Worm (Caenorhabditis elegans) whole organism, late embryonic: ENCODE measurements around the gene phy-3.
A peak's percentile ranks its signal among the peaks of the same experiment; 100 is the strongest.

ENCODE experiments used
- C08G9.2 ChIP-seq: sonication (generic microtip); optimal IDR thresholded peaks from 2 replicates; lab custom pipeline; 2016; ENCODE audit warnings: mild to moderate bottlenecking, missing genetic modification characterization, moderate library complexity, missing compliant biosample characterization
- C38D4.7 ChIP-seq: fragments of 200-800 bp; sonication (Bioruptor generic); optimal IDR thresholded peaks from 2 replicates; lab custom pipeline; 2018; ENCODE audit warnings: mild to moderate bottlenecking, missing genetic modification characterization, moderate library complexity, missing compliant biosample characterization
- K02D7.2 ChIP-seq: sonication (generic microtip); optimal IDR thresholded peaks from 2 replicates; lab custom pipeline; 2017; ENCODE audit warnings: mild to moderate bottlenecking, missing genetic modification characterization, missing compliant biosample characterization
- Y22D7AL.16 ChIP-seq: sonication (generic microtip); optimal IDR thresholded peaks from 2 replicates; lab custom pipeline; 2016; ENCODE audit warnings: missing genetic modification characterization, missing compliant biosample characterization
- ahr-1 ChIP-seq: sonication (generic microtip); optimal IDR thresholded peaks from 2 replicates; lab custom pipeline; 2016; ENCODE audit warnings: missing genetic modification characterization, missing compliant biosample characterization
- ama-1 ChIP-seq: fragments of 150-350 bp; optimal IDR thresholded peaks from 2 replicates; lab custom pipeline; 2014
- ceh-18 ChIP-seq: sonication (generic microtip); optimal IDR thresholded peaks from 2 replicates; lab custom pipeline; 2016; ENCODE audit warnings: missing genetic modification characterization, missing compliant biosample characterization
- ceh-2 ChIP-seq: sonication (generic microtip); optimal IDR thresholded peaks from 2 replicates; lab custom pipeline; 2016; ENCODE audit warnings: missing genotype, missing genetic modification characterization, missing compliant biosample characterization
- ceh-22 ChIP-seq: sonication (generic microtip); optimal IDR thresholded peaks from 2 replicates; lab custom pipeline; 2017; ENCODE audit warnings: missing biosample characterization, missing genetic modification characterization
- ceh-45 ChIP-seq: fragments of 200-800 bp; sonication (Bioruptor generic); IDR thresholded peaks from 2 replicates; pipeline ENCODE4 v1.3.6; 2022; ENCODE audit warnings: missing genetic modification reagents, missing genetic modification characterization, missing compliant biosample characterization
- ceh-6 ChIP-seq: fragments of 200-800 bp; sonication (Bioruptor generic); optimal IDR thresholded peaks from 2 replicates; lab custom pipeline; 2018; ENCODE audit warnings: mild to moderate bottlenecking, missing genetic modification characterization, missing compliant biosample characterization
- dmd-4 ChIP-seq: sonication (generic microtip); optimal IDR thresholded peaks from 2 replicates; lab custom pipeline; 2016; ENCODE audit warnings: borderline replicate concordance, missing genetic modification characterization, missing compliant biosample characterization
- elt-2 ChIP-seq: sonication (generic microtip); optimal IDR thresholded peaks from 2 replicates; lab custom pipeline; 2016; ENCODE audit warnings: missing genetic modification reagents, missing genetic modification characterization, missing compliant biosample characterization
- elt-4 ChIP-seq: sonication (generic microtip); optimal IDR thresholded peaks from 2 replicates; lab custom pipeline; 2016; ENCODE audit warnings: missing genetic modification characterization, missing compliant biosample characterization
- ets-4 ChIP-seq: sonication (generic microtip); optimal IDR thresholded peaks from 2 replicates; lab custom pipeline; 2016; ENCODE audit warnings: missing genetic modification characterization, missing compliant biosample characterization
- fax-1 ChIP-seq: sonication (generic microtip); optimal IDR thresholded peaks from 2 replicates; lab custom pipeline; 2016; ENCODE audit warnings: missing genotype, missing genetic modification characterization, missing compliant biosample characterization
- fkh-10 ChIP-seq: fragments of 150-350 bp; optimal IDR thresholded peaks from 2 replicates; lab custom pipeline; 2014; ENCODE audit warnings: missing biosample characterization, missing genetic modification reagents, missing genetic modification characterization
- gmeb-2 ChIP-seq: sonication (generic microtip); optimal IDR thresholded peaks from 2 replicates; lab custom pipeline; 2016; ENCODE audit warnings: missing genetic modification characterization, inconsistent platforms, missing compliant biosample characterization
- hlh-13 ChIP-seq: fragments of 200-800 bp; sonication (Bioruptor generic); optimal IDR thresholded peaks from 2 replicates; lab custom pipeline; 2018; ENCODE audit warnings: mild to moderate bottlenecking, missing genetic modification characterization, missing compliant biosample characterization
- hlh-15 ChIP-seq: sonication (generic microtip); optimal IDR thresholded peaks from 2 replicates; lab custom pipeline; 2016; ENCODE audit warnings: missing genetic modification characterization, missing compliant biosample characterization
- hlh-30 ChIP-seq: sonication (generic microtip); optimal IDR thresholded peaks from 2 replicates; lab custom pipeline; 2017; ENCODE audit warnings: antibody characterized with exemption, missing genetic modification characterization, missing compliant biosample characterization; ENCODE audit not compliant: insufficient read depth
- lim-6 ChIP-seq: sonication (generic microtip); optimal IDR thresholded peaks from 2 replicates; lab custom pipeline; 2016; ENCODE audit warnings: missing genetic modification characterization, missing compliant biosample characterization
- nfya-1 ChIP-seq: sonication (generic microtip); optimal IDR thresholded peaks from 2 replicates; lab custom pipeline; 2017; ENCODE audit warnings: missing genetic modification characterization, mild to moderate bottlenecking, missing compliant biosample characterization, antibody characterized with exemption, moderate library complexity
- nhr-11 ChIP-seq: fragments of 150-350 bp; optimal IDR thresholded peaks from 2 replicates; lab custom pipeline; 2014; ENCODE audit warnings: missing biosample characterization, missing genetic modification characterization
- nhr-232 ChIP-seq: sonication (generic microtip); optimal IDR thresholded peaks from 2 replicates; lab custom pipeline; 2016; ENCODE audit warnings: missing genetic modification characterization, missing compliant biosample characterization
- npax-4 ChIP-seq: sonication (generic microtip); optimal IDR thresholded peaks from 2 replicates; lab custom pipeline; 2016; ENCODE audit warnings: missing genetic modification characterization, missing compliant biosample characterization
- pag-3 ChIP-seq: sonication (generic microtip); optimal IDR thresholded peaks from 2 replicates; lab custom pipeline; 2016; ENCODE audit warnings: missing compliant biosample characterization, missing genetic modification characterization, borderline replicate concordance
- pax-1 ChIP-seq: fragments of 150-350 bp; optimal IDR thresholded peaks from 2 replicates; lab custom pipeline; 2014; ENCODE audit warnings: missing biosample characterization, missing genetic modification characterization
- pha-2 ChIP-seq: sonication (generic microtip); optimal IDR thresholded peaks from 2 replicates; lab custom pipeline; 2017; ENCODE audit warnings: mild to moderate bottlenecking, missing genetic modification characterization, missing compliant biosample characterization
- pha-4 ChIP-seq: fragments of 150-350 bp; optimal IDR thresholded peaks from 2 replicates; lab custom pipeline; 2018; ENCODE audit warnings: missing biosample characterization, missing genetic modification reagents, missing genetic modification characterization
- pqm-1 ChIP-seq: sonication (generic microtip); optimal IDR thresholded peaks from 2 replicates; lab custom pipeline; 2016; ENCODE audit warnings: missing genetic modification characterization, missing compliant biosample characterization
- tbx-2 ChIP-seq: sonication (generic microtip); optimal IDR thresholded peaks from 2 replicates; lab custom pipeline; 2016; ENCODE audit warnings: missing genetic modification characterization, missing compliant biosample characterization
- tbx-7 ChIP-seq: sonication (generic microtip); optimal IDR thresholded peaks from 2 replicates; lab custom pipeline; 2016; ENCODE audit warnings: missing genotype, missing genetic modification characterization, missing compliant biosample characterization
- ttx-3 ChIP-seq: sonication (generic microtip); optimal IDR thresholded peaks from 2 replicates; lab custom pipeline; 2016; ENCODE audit warnings: missing genetic modification reagents, missing genetic modification characterization, missing compliant biosample characterization
- unc-3 ChIP-seq, 2 experiments: fragments of 200-800 bp in 1 of 2; sonication (Bioruptor generic) in 1 of 2; sonication (generic microtip) in 1 of 2; conservative IDR thresholded peaks in 1 of 2; optimal IDR thresholded peaks in 1 of 2; 2 replicates each; pipeline versions ENCODE4 v1.3.6 to Lab custom; 2016 to 2022; ENCODE audit warnings: missing compliant biosample characterization in 2 of 2, missing genetic modification characterization in 2 of 2, missing genetic modification reagents in 1 of 2

Gene phy-3

DNA sequence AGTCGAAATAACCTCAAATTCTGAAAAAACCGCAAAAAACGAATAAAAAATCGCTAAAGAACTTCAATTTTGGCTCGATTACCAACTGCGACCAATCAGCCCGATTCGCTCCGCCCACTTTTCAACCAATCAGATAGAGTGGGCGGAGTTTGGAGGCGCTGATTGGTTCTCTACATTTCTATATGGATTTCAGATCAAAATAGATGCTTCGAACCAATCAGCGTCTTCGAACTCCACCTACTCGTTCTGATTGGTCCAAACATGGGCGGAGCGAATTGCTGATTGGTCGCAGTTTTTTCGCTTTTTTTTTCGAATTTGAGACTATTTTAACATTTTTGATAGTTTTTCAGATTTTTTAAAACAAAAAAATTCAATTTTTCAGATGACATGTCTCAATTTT, 24.8 kb upstream of the phy-3 start:
- TF ChIP-seq C08G9.2 (no peak), nfya-1 (tag; lab: Kevin White, UChicago) (peak; percentile 94)
- TF ChIP-seq, all 69 proteins: peak for 1

DNA sequence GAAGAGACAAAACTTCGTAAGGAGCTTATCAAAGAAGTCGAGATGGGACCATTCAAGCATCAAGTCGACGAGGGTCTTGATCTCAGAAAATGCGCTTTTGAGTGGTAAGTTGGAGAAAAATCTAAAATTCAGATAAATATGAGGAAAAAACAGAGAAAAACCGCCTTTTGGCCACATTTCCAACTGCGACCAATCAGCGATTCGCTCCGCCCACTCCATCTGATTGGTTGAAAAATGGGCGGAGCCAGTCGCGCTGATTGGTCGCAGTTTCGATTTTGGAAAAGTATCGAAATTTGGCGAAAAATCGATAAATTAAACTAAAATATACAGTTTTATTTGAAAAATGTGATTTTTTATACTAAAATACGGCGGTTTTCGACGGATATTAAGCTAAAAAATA, 21.1 kb upstream of the phy-3 start:
- TF ChIP-seq hlh-13 (GFP tag; lab: Kevin White, UChicago) (no peak), ceh-45 (no peak), nfya-1 (tag; lab: Kevin White, UChicago) (peak; percentile 83)

DNA sequence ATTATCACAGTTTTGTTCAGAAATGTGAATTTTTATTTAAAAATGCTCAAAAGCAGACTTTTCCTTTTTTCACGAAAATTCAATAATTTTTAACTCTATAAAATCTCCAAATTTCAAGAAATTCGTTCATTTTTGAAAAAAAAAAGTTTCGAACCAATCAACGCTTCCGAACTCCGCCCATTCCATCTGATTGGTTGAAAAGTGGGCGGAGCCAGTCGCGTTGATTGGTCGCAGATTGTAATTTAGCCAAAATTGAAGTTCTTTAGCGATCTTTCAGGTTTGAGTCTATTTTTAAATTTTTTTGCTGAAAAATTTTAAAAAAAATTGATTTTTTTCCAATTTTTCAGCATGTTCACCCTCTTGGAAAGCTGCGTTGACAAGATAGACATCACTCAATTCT, 20.6 kb upstream of the phy-3 start:
- no peak for TF ChIP-seq K02D7.2
- TF ChIP-seq nfya-1 (tag; lab: Kevin White, UChicago), result peak; percentile 95

DNA sequence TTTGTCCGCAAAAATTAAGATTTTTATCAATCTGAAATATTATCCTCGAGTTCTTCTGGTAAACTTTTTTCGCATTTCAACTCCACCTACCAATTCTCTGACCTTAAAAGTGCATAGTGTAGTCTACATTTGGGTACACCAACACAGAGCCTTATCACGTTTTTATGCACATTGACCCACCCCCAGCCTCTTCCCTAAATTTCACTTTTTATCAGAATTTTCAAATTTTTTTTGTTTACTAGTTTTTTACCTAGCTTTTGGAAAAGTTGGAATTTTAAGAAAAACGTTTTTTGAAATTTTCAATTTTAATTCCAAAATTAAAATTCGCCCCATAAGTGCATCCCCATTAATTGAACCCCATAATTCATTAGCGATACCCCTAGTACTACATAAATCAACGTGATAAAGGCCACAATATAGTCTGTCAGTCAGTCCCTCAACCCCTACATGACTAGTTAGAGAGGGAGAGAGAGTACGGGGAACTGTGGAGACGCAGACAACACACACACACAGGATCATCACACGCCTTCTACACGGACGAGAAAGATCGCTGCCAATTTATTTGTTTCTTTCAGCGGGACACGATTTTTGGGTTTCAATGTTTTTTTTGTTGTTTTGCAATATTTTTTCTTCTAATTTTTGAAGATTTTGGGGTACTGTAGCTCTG, 18.3 kb upstream of the phy-3 start:
- no peak for TF ChIP-seq C38D4.7 (GFP tag; lab: Kevin White, UChicago)
- peak; percentile 35 for TF ChIP-seq elt-2 (tag; lab: Kevin White, UChicago)

DNA sequence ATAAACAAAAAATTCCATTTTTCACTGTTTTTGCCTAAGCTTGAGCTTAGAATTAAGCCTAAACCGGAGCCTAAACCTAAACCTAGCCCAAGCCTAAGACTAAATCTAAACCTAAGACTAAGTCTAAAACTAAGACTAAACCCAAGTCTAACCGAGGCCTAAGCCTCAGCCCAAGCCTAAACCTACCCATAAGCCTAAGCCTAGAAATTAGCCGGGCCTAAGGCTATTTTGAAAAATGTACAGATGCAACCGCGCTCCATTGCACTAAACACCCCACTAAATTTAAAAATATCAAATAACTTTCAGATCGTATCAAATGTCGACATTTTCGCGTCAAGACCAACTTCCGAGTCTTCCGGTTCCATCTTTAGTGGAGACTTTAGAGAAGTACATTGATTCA, 17.7 kb upstream of the phy-3 start, which contains the start of gene T20B3.1:
T20B3.1 (plus strand) TSS at position 301 of the 400 bp plus-strand sequence.
- TF ChIP-seq fax-1 (tag; lab: Kevin White, UChicago) (no peak), pha-2 (tag; lab: Kevin White, UChicago) (no peak), nhr-232 (tag; lab: Kevin White, UChicago) (no peak), ama-1 (lab: Kevin White, UChicago) (no peak), ceh-22 (tag; lab: Kevin White, UChicago) (no peak), pqm-1 (no peak), ceh-6 (GFP tag; lab: Kevin White, UChicago) (no peak), ceh-2 (no peak), Y22D7AL.16 (tag; lab: Kevin White, UChicago) (no peak)

DNA sequence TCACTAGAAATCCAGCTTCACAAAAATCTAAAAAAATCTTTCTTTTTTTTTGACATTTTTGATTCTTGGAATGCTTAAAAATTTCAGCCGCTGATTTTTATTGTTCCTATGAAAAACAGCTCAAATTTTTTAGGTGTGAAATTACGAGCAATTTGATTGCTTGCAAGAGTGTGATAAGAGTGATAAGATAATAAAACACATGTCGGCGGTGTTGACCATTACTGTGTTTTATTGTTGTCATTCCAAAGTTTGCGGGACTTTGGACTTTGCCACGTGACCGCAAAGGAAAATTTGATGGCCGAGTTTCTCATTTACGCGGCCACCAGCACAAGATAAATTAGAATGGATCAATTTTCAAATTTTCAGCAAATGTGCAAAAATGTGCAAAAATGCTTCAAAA, 16.3 kb upstream of the phy-3 start:
- TF ChIP-seq dmd-4 (tag; lab: Kevin White, UChicago) (no peak), elt-2 (tag; lab: Kevin White, UChicago) (peak; percentile 88), hlh-30 (tag; lab: Kevin White, UChicago) (peak; percentile 6)
- TF ChIP-seq, all 69 proteins: peak for 2

DNA sequence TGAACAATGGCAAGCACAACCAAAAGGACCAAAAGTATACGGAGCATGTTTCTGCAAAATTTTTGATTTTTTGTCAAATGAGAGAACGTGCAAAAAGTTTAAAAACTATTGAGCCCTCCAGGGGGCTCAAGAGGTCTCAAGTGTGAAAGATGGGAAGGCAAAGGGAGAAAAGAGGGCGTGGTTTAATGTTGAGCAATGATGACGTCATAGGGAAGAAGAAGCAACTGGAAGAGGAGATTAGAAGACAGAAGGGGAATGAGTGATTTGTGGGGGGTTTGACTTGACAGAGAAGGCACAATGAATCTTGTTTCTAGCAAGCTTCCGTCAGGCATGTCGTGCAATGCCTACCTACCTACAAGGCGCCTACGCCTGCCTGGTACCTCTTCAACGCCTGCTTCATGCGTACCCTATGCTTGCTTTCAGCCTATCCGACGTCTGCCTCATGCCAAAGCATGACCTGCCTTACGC, 11.7 kb upstream of the phy-3 start, which contains the start of gene T20B3.14:
T20B3.14 (minus strand) TSS at position 51 of the 468 bp plus-strand sequence.
- no peak for TF ChIP-seq hlh-15
- TF ChIP-seq tbx-2 (tag; lab: Kevin White, UChicago), result no peak
- no peak for TF ChIP-seq unc-3 (GFP tag; conservative IDR thresholded peaks at IDR 0.05; lab: Robert Waterston, UW)
- TF ChIP-seq unc-3 (tag; optimal IDR thresholded peaks at IDR 0.05; lab: Kevin White, UChicago), result no peak
- no peak for TF ChIP-seq ceh-18 (tag; lab: Kevin White, UChicago)
- no peak for TF ChIP-seq ets-4 (tag; lab: Kevin White, UChicago)
- no peak for TF ChIP-seq npax-4 (tag; lab: Kevin White, UChicago)

DNA sequence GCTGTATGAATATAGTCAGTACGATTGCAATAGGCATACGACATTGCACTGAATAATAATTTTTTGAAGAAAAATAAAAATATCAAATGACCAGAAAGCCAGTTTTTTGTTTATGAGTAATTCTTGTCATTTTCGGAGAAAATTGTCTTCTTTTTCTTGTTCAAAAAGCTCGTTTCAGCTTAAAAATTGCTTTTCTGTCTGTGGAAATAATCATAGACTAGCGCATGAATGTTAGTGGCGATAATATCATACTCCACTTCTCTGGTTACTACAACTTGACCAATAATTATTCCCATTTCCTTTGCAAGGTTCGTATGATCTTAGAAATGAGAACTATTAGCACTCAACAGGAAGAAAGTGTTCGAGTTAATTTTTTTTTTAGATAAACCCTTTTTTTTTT, 5.5 kb upstream of the phy-3 start, which contains the start of gene srh-216:
srh-216 (minus strand) TSS at position 101 of the 400 bp plus-strand sequence.
- TF ChIP-seq hlh-30 (tag; lab: Kevin White, UChicago) (no peak), nhr-11 (tag; lab: Kevin White, UChicago) (no peak), K02D7.2 (no peak), ceh-45 (no peak), ahr-1 (tag; lab: Kevin White, UChicago) (no peak), lim-6 (no peak), fkh-10 (GFP tag; lab: Kevin White, UChicago) (no peak), ceh-18 (tag; lab: Kevin White, UChicago) (no peak), pax-1 (tag; lab: Kevin White, UChicago) (no peak), gmeb-2 (tag; lab: Kevin White, UChicago) (no peak), tbx-7 (tag; lab: Kevin White, UChicago) (no peak), pag-3 (no peak), pha-4 (tag; lab: Kevin White, UChicago) (no peak), elt-4 (tag; lab: Kevin White, UChicago) (no peak), ttx-3 (tag; lab: Kevin White, UChicago) (no peak), tbx-2 (tag; lab: Kevin White, UChicago) (no peak)
